Worm (Caenorhabditis elegans): ENCODE measurements around the gene F40F8.3.

DNA sequence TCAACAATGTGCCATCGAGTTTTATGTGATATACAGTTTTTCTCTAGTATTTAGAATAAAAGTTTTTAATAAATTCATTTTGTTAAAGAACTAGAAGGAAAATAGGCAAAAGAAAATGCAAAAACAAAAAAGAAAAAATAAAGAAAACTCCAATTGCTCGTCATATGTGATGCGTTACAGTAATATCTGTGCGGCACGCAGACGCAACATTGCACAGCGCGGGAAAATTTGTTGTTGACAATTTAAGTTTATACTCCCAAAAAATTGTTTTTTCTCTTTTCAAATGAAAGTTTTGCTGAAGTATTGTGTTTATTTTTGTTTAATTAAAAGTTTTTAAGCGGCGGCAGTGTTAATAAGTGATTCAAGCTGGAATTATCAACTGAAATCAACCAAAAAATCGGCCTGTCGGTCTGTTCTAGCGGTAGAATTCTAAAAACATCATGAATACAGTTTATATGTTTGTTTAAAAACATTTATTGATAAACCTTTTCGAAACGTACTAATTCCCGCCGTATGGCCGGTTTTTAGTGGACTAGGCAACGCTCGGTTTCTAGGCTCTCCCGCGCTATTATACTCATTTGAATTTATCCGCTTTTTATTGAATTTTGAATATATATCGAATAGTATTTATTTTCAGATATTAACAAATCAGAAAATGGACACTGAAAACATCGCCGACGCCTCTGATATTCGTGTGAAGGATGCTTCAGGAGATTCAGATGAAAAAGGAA is 22.9 kb upstream of the F40F8.3 start, which contains the start of gene nasp-1:
- TF ChIP-seq unc-39 (tag; optimal IDR thresholded peaks at IDR 0.05): no peak
- TF ChIP-seq cnd-1 (tag; optimal IDR thresholded peaks at IDR 0.05): no peak
- TF ChIP-seq unc-120 (tag; optimal IDR thresholded peaks at IDR 0.05; ENCODE audit: poor library complexity, severe bottlenecking): no peak
- TF ChIP-seq blmp-1 (tag; optimal IDR thresholded peaks at IDR 0.05): no peak
- no peak for TF ChIP-seq nhr-12 (tag; optimal IDR thresholded peaks at IDR 0.05)

All from whole organism, mixed stage, embryonic.